Worm (Caenorhabditis elegans) whole organism, late embryonic: Measurements from ENCODE around the gene R05A10.6.

ENCODE experiments used
- ceh-30 ChIP-seq: fragments of 150-350 bp; optimal IDR thresholded peaks from 2 replicates; lab custom pipeline; 2014; ENCODE audit warnings: missing biosample characterization, missing genetic modification characterization
- eyg-1 ChIP-seq: sonication (generic microtip); optimal IDR thresholded peaks from 2 replicates; lab custom pipeline; 2016; ENCODE audit warnings: missing genotype, missing genetic modification characterization, missing compliant biosample characterization
- hlh-8 ChIP-seq: sonication (generic microtip); optimal IDR thresholded peaks from 2 replicates; lab custom pipeline; 2016; ENCODE audit warnings: missing genotype, missing genetic modification characterization, missing compliant biosample characterization
- unc-86 ChIP-seq: sonication (generic microtip); optimal IDR thresholded peaks from 2 replicates; lab custom pipeline; 2016; ENCODE audit warnings: missing genetic modification characterization, missing compliant biosample characterization

DNA sequence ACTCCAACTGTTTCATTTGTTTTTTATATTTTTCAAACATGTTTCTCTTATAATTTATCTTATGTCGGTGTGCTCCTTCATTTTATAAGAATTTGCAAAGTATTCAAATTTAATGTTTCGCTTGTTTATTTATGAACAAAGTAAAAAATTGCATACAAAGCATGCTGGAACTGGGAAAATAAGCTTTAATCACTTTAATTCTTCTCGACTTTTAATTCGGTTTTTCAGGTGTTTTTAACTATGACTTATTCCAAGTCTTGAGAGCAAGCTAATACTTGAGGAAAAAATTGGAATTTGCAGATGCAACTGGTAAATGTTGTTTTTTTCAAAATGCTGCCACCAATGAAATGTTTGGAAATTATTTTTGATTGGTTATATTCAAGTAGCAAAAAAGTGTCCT lies 33.8 kb upstream of the R05A10.6 start, which contains the start of gene srz-59:
- TF ChIP-seq eyg-1 (tag; lab: Kevin White, UChicago) (no peak), hlh-8 (no peak), unc-86 (tag; lab: Kevin White, UChicago) (no peak), ceh-30 (tag; lab: Kevin White, UChicago) (no peak)
